Fruit fly (Drosophila melanogaster): ENCODE data around the gene Nrt.

The Nrt gene

DNA sequence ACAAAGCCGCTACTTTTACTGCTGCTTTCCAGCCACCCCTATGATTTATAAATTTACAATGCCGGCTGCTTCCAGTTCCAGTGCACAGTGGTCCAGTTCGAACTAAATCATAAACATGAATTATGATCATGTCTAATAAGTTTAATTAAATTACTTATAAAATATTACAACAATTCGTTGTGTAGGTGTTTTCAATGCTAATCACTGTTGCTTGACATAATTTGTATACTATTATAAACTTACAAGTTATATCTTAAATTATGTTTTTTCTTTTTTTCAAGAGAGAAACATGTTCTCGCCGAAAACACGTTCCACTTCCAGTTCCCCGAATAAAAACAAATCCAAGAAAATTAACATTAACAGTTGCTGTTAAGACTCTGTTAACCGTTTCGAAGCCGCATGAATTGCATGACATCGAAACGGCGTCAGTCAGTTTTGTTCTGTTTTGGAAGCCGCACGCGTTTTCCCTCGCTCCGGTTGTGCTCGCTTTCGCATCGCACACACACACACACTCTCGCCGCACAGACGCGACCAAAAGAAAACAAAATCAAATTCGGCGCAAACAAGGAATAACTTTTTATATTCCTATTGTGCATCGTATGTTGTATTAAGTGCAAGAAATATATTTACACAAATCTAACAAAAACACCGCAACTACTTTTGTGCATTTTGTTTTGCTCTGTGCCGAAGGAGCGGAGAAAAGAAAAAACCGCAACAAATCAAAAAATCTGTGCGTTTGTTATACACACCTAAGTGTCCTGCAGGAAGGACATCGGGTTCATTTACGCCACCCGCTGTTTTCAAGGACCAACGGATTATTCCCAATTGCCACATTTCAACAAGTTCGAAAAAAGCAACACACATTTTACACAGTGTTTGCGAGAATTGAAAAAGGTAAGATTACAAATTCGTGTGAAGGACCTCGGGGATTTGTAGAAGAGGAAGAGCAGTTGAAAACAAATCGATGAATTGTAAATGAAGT lies at the start of gene Nrt:
Gene Nrt (plus strand): TSS at position 426 of the 982 bp plus-strand sequence.
- TF ChIP-seq CG8159 (tag; optimal IDR thresholded peaks at IDR 0.05) = peak; percentile 77
- peak; percentile 86 for TF ChIP-seq CG12605 (GFP tag; IDR thresholded peaks at IDR 0.05)
- peak; percentile 29 for TF ChIP-seq CG13204 (GFP tag; optimal IDR thresholded peaks at IDR 0.05)
- peak; percentile 65 for TF ChIP-seq CG14655 (GFP tag; optimal IDR thresholded peaks at IDR 0.05)
- no peak for TF ChIP-seq rn (GFP tag; IDR thresholded peaks at IDR 0.05)
- TF ChIP-seq D1 (tag; optimal IDR thresholded peaks at IDR 0.05) = no peak
- peak; percentile 61 for TF ChIP-seq CG15710 (tag; optimal IDR thresholded peaks at IDR 0.05)
- peak; percentile 68 for TF ChIP-seq CG34367 (tag; optimal IDR thresholded peaks at IDR 0.05)
- TF ChIP-seq Ets98B (GFP tag; IDR thresholded peaks at IDR 0.05) = peak; percentile 60
- peak; percentile 38 for TF ChIP-seq EcR (GFP tag; optimal IDR thresholded peaks at IDR 0.05)
- TF ChIP-seq CG32121 (GFP tag; IDR thresholded peaks at IDR 0.05) = peak; percentile 65; the same call in 1 of the 2 replicates
- TF ChIP-seq CG17806 (tag; optimal IDR thresholded peaks at IDR 0.05) = peak; percentile 67
- peak; percentile 72 for TF ChIP-seq Pif1A (GFP tag; optimal IDR thresholded peaks at IDR 0.05)
- TF ChIP-seq Snoo (tag; optimal IDR thresholded peaks at IDR 0.05) = peak; percentile 36
- peak; percentile 64 for TF ChIP-seq CG8301 (tag; optimal IDR thresholded peaks at IDR 0.05)
- peak; percentile 47 for TF ChIP-seq gl (tag; optimal IDR thresholded peaks at IDR 0.05)
- peak; percentile 63; the same call in 1 of the 3 replicates for TF ChIP-seq CG4496 (GFP tag; IDR thresholded peaks at IDR 0.05)
- TF ChIP-seq fd96Ca (GFP tag; IDR thresholded peaks at IDR 0.05) = peak; percentile 8; the same call in 1 of the 3 replicates
- TF ChIP-seq Pif1B (GFP tag; optimal IDR thresholded peaks at IDR 0.05) = peak; percentile 69
- peak; percentile 38 for TF ChIP-seq CG9948 (tag; optimal IDR thresholded peaks at IDR 0.05)
- TF ChIP-seq CG10348 (GFP tag; IDR thresholded peaks at IDR 0.05) = no peak

DNA sequence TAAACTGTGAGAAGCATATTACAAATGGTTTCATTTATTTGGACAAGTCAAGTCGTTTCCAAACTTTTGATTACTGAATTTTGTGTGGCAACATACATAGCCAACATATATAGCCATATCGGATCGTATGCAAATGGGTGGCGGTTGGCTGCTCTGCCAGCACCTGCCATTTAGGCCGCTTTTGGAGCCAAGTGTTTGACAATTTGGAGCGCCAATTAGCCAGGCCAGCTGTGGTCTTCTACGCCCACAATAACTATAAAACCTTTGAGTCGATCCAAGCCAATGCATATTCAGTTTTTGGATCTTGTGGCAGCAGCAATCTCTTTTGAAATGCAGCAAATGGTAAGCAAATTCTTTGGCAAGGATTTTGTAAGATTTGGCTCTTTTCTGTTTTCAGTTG lies 41.3 kb upstream of the Nrt start, which contains the start of gene CG13031:
Gene CG13031 (plus strand): TSS at position 301 of the 400 bp plus-strand sequence.
- TF ChIP-seq CG4496 (GFP tag; IDR thresholded peaks at IDR 0.05) (no peak), Snoo (tag; optimal IDR thresholded peaks at IDR 0.05) (no peak), CG17806 (tag; optimal IDR thresholded peaks at IDR 0.05) (no peak), CG8159 (tag; optimal IDR thresholded peaks at IDR 0.05) (no peak), CG13204 (GFP tag; optimal IDR thresholded peaks at IDR 0.05) (no peak), CG15710 (tag; optimal IDR thresholded peaks at IDR 0.05) (no peak), CG32121 (GFP tag; IDR thresholded peaks at IDR 0.05) (no peak), CG10348 (GFP tag; IDR thresholded peaks at IDR 0.05) (no peak), Pif1A (GFP tag; optimal IDR thresholded peaks at IDR 0.05) (no peak), gl (tag; optimal IDR thresholded peaks at IDR 0.05) (no peak), CG14655 (GFP tag; optimal IDR thresholded peaks at IDR 0.05) (no peak)

DNA sequence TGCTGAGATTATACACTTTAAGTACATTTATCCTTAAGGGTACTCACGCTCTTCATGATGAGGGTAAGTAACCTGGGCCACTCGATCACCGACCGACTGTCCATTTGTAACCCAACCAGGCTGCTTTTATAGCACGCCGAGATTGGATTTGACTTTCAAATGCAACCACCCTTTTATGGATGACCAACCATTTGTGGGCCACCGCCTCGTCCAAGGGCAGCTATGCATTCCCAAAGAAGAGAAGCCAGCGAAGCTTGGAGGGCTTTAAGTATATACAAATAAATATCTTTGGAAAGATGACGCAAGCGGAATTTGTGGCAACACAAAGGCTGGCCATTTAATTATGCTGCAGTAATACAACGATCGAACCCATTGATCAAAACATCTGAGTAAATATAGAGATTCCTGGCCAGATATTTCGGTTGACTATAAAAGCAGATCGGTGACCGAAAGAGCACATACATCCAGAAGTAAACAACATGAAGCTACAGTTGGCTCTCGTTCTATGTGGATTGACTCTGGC lies 39.7 kb upstream of the Nrt start, which contains the start of the genes CG13026 and PGRP-SB2:
Gene CG13026 (minus strand): TSS at position 101 of the 523 bp plus-strand sequence.
Gene PGRP-SB2 (plus strand): TSS at position 473 of the 523 bp plus-strand sequence.
- no peak for TF ChIP-seq Snoo (tag; optimal IDR thresholded peaks at IDR 0.05)
- TF ChIP-seq EcR (GFP tag; optimal IDR thresholded peaks at IDR 0.05) = no peak
- TF ChIP-seq CG4496 (GFP tag; IDR thresholded peaks at IDR 0.05) = no peak
- no peak for TF ChIP-seq CG34367 (tag; optimal IDR thresholded peaks at IDR 0.05)
- TF ChIP-seq CG8301 (tag; optimal IDR thresholded peaks at IDR 0.05) = no peak
- TF ChIP-seq D1 (tag; optimal IDR thresholded peaks at IDR 0.05) = no peak
- no peak for TF ChIP-seq CG17806 (tag; optimal IDR thresholded peaks at IDR 0.05)
- no peak for TF ChIP-seq CG13204 (GFP tag; optimal IDR thresholded peaks at IDR 0.05)
- TF ChIP-seq CG32121 (GFP tag; IDR thresholded peaks at IDR 0.05) = no peak
- no peak for TF ChIP-seq Pif1B (GFP tag; optimal IDR thresholded peaks at IDR 0.05)
- TF ChIP-seq Pif1A (GFP tag; optimal IDR thresholded peaks at IDR 0.05) = no peak
- TF ChIP-seq CG15710 (tag; optimal IDR thresholded peaks at IDR 0.05) = no peak
- TF ChIP-seq fd96Ca (GFP tag; IDR thresholded peaks at IDR 0.05) = no peak
- TF ChIP-seq CG10348 (GFP tag; IDR thresholded peaks at IDR 0.05) = no peak
- TF ChIP-seq gl (tag; optimal IDR thresholded peaks at IDR 0.05) = no peak

DNA sequence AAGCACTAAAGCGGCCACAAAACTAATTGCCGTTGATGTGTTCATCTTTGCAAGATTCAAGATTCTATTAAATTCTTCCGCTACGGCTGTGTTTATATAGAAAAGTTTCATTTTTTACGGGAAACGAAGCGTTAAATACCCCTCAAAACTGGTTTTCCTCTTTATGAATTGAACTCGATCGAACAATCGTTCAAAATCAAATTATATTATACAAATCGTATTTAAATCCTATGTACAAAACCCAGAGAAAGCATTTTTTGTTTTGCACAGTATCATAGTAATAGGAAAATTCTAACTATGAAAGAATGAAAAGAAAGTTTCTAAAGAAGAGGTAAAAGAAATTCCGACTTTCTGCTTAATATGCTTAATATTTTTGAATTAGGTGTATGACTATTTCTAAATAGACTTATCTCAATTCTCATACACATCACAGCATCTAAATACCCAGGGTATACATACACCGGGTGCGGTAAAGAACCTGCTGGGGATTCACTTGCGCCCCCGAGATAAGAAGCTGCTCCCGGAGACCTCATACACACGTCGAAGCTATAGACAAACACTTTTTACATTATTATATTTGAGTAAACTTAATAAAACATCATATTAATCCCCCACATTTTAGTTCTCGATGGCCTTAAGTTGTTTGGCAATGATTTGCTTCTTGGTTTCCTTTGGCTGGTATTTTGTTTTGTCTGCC lies 37.8 kb upstream of the Nrt start, which contains the start of gene PGRP-SB1:
Gene PGRP-SB1 (minus strand): TSS at position 51 of the 697 bp plus-strand sequence.
- TF ChIP-seq rn (GFP tag; IDR thresholded peaks at IDR 0.05) (no peak), D1 (tag; optimal IDR thresholded peaks at IDR 0.05) (no peak), CG10348 (GFP tag; IDR thresholded peaks at IDR 0.05) (no peak), CG12605 (GFP tag; IDR thresholded peaks at IDR 0.05) (no peak), CG34367 (tag; optimal IDR thresholded peaks at IDR 0.05) (no peak), fd96Ca (GFP tag; IDR thresholded peaks at IDR 0.05) (no peak), EcR (GFP tag; optimal IDR thresholded peaks at IDR 0.05) (no peak), CG4496 (GFP tag; IDR thresholded peaks at IDR 0.05) (no peak), CG15710 (tag; optimal IDR thresholded peaks at IDR 0.05) (no peak), Pif1A (GFP tag; optimal IDR thresholded peaks at IDR 0.05) (no peak), Pif1B (GFP tag; optimal IDR thresholded peaks at IDR 0.05) (no peak), Snoo (tag; optimal IDR thresholded peaks at IDR 0.05) (no peak), CG32121 (GFP tag; IDR thresholded peaks at IDR 0.05) (no peak), CG14655 (GFP tag; optimal IDR thresholded peaks at IDR 0.05) (no peak)

DNA sequence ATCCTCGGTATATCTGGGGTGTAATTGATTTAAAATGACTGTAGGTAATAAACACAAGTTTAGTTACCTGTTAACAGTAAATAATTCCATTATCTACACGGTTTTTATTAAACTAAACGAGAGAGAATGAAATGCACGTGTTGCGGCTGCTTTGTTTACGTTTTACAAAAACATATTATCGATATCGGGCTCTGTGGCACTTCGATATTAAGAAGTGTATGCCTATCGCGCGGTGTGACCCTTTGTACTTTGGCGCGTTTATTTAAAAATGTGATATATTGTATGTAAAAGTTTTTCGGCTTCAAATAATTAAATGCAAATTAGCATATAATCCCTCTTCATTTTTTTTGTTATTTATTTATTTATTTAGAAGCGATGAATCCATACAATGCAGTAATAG lies 35.2 kb upstream of the Nrt start, which contains the start of gene Dbp73D:
Gene Dbp73D (minus strand): TSS at position 174 of the 400 bp plus-strand sequence.
- TF ChIP-seq CG9948 (tag; optimal IDR thresholded peaks at IDR 0.05) = no peak
- no peak for TF ChIP-seq CG8301 (tag; optimal IDR thresholded peaks at IDR 0.05)
- no peak for TF ChIP-seq gl (tag; optimal IDR thresholded peaks at IDR 0.05)
- TF ChIP-seq rn (GFP tag; IDR thresholded peaks at IDR 0.05) = no peak
- TF ChIP-seq Pif1A (GFP tag; optimal IDR thresholded peaks at IDR 0.05) = no peak
- TF ChIP-seq CG13204 (GFP tag; optimal IDR thresholded peaks at IDR 0.05) = no peak
- TF ChIP-seq CG12605 (GFP tag; IDR thresholded peaks at IDR 0.05) = no peak
- TF ChIP-seq Snoo (tag; optimal IDR thresholded peaks at IDR 0.05) = no peak
- no peak for TF ChIP-seq CG8159 (tag; optimal IDR thresholded peaks at IDR 0.05)
- TF ChIP-seq CG14655 (GFP tag; optimal IDR thresholded peaks at IDR 0.05) = no peak
- TF ChIP-seq Pif1B (GFP tag; optimal IDR thresholded peaks at IDR 0.05) = no peak
